Fruit fly (Drosophila melanogaster): Measurements from ENCODE around the gene Nt5a.

Nt5a gene

dm6 chr3L:1302234-1302949, 4.8 kb downstream of the Nt5a start, which contains the start of the genes Rac1 and Acat2 (continued):
- TF ChIP-seq CG7839 (tag; optimal IDR thresholded peaks at IDR 0.05) (no peak), Oaz (GFP tag; IDR thresholded peaks at IDR 0.05) (no peak), CG9797 (GFP tag; optimal IDR thresholded peaks at IDR 0.05) (peak; percentile 92), fd102C (GFP tag; optimal IDR thresholded peaks at IDR 0.05) (no peak), croc (GFP tag; conservative IDR thresholded peaks at IDR 0.05) (no peak), CG2712 (tag; optimal IDR thresholded peaks at IDR 0.05) (peak; percentile 56), pho (GFP tag; optimal IDR thresholded peaks at IDR 0.05) (no peak), CG34422 (GFP tag; IDR thresholded peaks at IDR 0.05) (no peak), CG18599 (GFP tag; optimal IDR thresholded peaks at IDR 0.05) (no peak), CG18011 (GFP tag; optimal IDR thresholded peaks at IDR 0.05) (no peak), Atf3 (GFP tag; optimal IDR thresholded peaks at IDR 0.05) (no peak), Dfd (GFP tag; optimal IDR thresholded peaks at IDR 0.05) (no peak), CG4282 (GFP tag; optimal IDR thresholded peaks at IDR 0.05) (no peak), Awh (GFP tag; IDR thresholded peaks at IDR 0.05) (no peak), Ptx1 (GFP tag; IDR thresholded peaks at IDR 0.05) (no peak), CG7357 (GFP tag; IDR thresholded peaks at IDR 0.05) (peak; percentile 94), CG14667 (GFP tag; IDR thresholded peaks at IDR 0.05) (no peak), gcm (GFP tag; optimal IDR thresholded peaks at IDR 0.05) (no peak), Xbp1 (GFP tag; optimal IDR thresholded peaks at IDR 0.05) (no peak), grau (tag; optimal IDR thresholded peaks at IDR 0.05) (peak; percentile 26), bsh (GFP tag; optimal IDR thresholded peaks at IDR 0.05) (no peak), CG9876 (GFP tag; optimal IDR thresholded peaks at IDR 0.05) (no peak), hth (optimal IDR thresholded peaks at IDR 0.05) (no peak), CG1832 (GFP tag; optimal IDR thresholded peaks at IDR 0.05) (no peak), B-H2 (GFP tag; optimal IDR thresholded peaks at IDR 0.05) (no peak), Dip2 (GFP tag; IDR thresholded peaks at IDR 0.05) (no peak), CG17612 (GFP tag; IDR thresholded peaks at IDR 0.05) (no peak), CG11695 (GFP tag; IDR thresholded peaks at IDR 0.05) (no peak), tin (GFP tag; optimal IDR thresholded peaks at IDR 0.05) (no peak), CG6272 (GFP tag; IDR thresholded peaks at IDR 0.05) (no peak), CG7372 (GFP tag; IDR thresholded peaks at IDR 0.05) (no peak), bowl (GFP tag; IDR thresholded peaks at IDR 0.05) (no peak), repo (GFP tag; optimal IDR thresholded peaks at IDR 0.05) (no peak), Sox102F (GFP tag; optimal IDR thresholded peaks at IDR 0.05) (no peak), fd3F (GFP tag; optimal IDR thresholded peaks at IDR 0.05) (no peak), H2.0 (GFP tag; IDR thresholded peaks at IDR 0.05) (no peak), CG9817 (tag; optimal IDR thresholded peaks at IDR 0.05) (no peak), esg (GFP tag; conservative IDR thresholded peaks at IDR 0.05) (no peak), Bgb (GFP tag; IDR thresholded peaks at IDR 0.05; ENCODE audit: partially characterized antibody) (no peak), row (GFP tag; IDR thresholded peaks at IDR 0.05) (peak; percentile 58), lilli (GFP tag; optimal IDR thresholded peaks at IDR 0.05) (peak; percentile 11), Antp (GFP tag; optimal IDR thresholded peaks at IDR 0.05) (no peak), wor (GFP tag; IDR thresholded peaks at IDR 0.05) (no peak), mam (GFP tag; optimal IDR thresholded peaks at IDR 0.05) (no peak), gce (GFP tag; IDR thresholded peaks at IDR 0.05) (no peak), Hr39 (optimal IDR thresholded peaks at IDR 0.05) (no peak), stc (GFP tag; IDR thresholded peaks at IDR 0.05) (no peak), CG5180 (GFP tag; optimal IDR thresholded peaks at IDR 0.05) (no peak), her (GFP tag; optimal IDR thresholded peaks at IDR 0.05) (no peak), Optix (GFP tag; IDR thresholded peaks at IDR 0.05) (no peak), Scr (GFP tag; IDR thresholded peaks at IDR 0.05; ENCODE audit: partially characterized antibody) (no peak), ttk (GFP tag; IDR thresholded peaks at IDR 0.05) (no peak)
